Fruit fly (Drosophila melanogaster): ENCODE measurements around the gene Tmem43.

The Tmem43 gene

DNA sequence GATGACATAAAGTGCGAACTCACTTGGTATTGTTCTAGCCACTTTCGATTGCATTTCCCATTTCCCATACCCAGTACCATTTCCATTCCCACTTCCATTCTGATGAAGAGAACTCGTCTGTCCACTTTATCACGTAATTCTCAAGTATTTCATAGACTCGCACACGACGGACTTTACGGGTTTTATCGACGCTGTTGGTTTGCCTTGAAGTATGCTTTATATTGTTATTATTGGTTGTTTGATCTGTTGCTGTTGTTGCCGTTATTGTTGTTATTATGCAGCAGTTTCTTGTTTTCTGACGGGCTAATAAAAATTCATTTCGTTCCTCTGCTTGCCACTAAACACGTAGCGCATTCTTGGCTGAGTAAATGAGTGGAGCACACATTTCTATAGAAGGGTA is 37.6 kb upstream of the Tmem43 start:
- no peak for TF ChIP-seq psq (optimal IDR thresholded peaks at IDR 0.05)

DNA sequence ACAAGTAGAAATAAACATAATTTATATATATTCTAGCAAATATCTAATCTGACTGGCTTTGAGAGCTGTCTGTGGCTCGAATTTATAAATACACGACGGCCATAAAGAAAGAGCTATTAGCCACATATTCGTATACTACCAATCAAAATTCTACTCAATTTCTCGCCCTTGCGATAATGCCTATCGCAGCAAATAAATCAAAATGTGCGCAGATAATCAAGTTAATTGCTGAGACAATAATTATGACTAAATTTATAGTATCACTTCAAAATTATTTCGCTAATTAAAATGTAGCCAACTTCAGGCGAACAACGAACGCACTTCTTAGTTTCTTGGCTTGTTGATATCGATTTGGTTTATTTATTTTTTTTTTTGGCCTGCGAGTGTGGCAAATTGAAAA is 36.9 kb upstream of the Tmem43 start:
- no peak for TF ChIP-seq Myc (optimal IDR thresholded peaks at IDR 0.05)
- no peak for TF ChIP-seq insv (optimal IDR thresholded peaks at IDR 0.05)
- TF ChIP-seq h (optimal IDR thresholded peaks at IDR 0.05) = no peak
- TF ChIP-seq ttk (optimal IDR thresholded peaks at IDR 0.05) = no peak
- TF ChIP-seq Sin3A (optimal IDR thresholded peaks at IDR 0.05) = no peak
- TF ChIP-seq psq (optimal IDR thresholded peaks at IDR 0.05) = no peak

DNA sequence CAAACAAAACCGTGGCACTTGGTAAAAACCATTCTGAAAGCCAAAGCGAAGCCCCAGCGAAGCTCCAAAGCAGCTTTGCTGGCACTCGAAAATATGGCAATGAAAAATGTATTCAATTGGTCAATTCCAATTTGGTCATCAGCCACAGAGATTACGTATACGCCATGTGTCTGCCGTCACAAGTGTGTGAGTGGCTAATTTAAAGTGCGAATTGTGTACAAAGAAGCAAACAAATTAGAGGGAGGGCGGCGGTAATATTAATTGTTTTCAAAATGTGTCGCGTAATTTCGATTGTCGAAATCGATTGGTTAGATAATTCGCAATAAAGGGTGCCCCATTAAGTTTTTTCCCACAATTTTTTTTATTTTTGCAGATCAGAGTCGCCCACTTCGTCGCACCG is 34.9 kb upstream of the Tmem43 start:
- TF ChIP-seq h (optimal IDR thresholded peaks at IDR 0.05) = no peak
- TF ChIP-seq Sin3A (optimal IDR thresholded peaks at IDR 0.05) = no peak
- no peak for TF ChIP-seq insv (optimal IDR thresholded peaks at IDR 0.05)
- TF ChIP-seq ttk (optimal IDR thresholded peaks at IDR 0.05) = no peak
- no peak for TF ChIP-seq Myc (optimal IDR thresholded peaks at IDR 0.05)
- TF ChIP-seq psq (optimal IDR thresholded peaks at IDR 0.05) = no peak

- TF ChIP-seq insv (optimal IDR thresholded peaks at IDR 0.05) = no peak
- no peak for TF ChIP-seq Sin3A (optimal IDR thresholded peaks at IDR 0.05)
Observed at dm6 chr3L:7947880-7948286, 33.0 kb upstream of the Tmem43 start, which contains the start of gene exex. Gene exex (plus strand): TSS chr3L:7948186.

DNA sequence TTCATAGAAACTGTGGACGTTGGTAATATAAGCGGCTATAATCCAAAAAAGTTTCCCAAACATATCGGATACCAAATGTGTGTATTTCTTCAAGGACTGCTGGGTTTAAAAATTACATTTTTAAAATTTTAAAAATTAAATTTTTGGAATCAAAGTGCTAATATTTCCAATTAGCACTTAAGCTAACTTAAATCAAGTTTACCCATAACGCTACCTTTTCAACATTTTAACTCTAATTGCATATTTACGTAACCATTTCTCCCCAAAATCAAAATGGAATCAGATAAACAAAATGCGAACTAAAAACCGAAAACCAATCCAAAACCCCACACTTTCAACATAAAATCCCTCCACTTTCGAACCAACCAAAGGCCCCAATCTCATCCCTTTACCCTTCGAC is 31.3 kb upstream of the Tmem43 start, which contains the start of gene CG43880:
CG43880 (minus strand) TSS at position 101 of the 400 bp plus-strand sequence.
- TF ChIP-seq h (optimal IDR thresholded peaks at IDR 0.05) = no peak
- no peak for TF ChIP-seq Myc (optimal IDR thresholded peaks at IDR 0.05)
- no peak for TF ChIP-seq psq (optimal IDR thresholded peaks at IDR 0.05)
- no peak for TF ChIP-seq Sin3A (optimal IDR thresholded peaks at IDR 0.05)
- no peak for TF ChIP-seq insv (optimal IDR thresholded peaks at IDR 0.05)
- no peak for TF ChIP-seq ttk (optimal IDR thresholded peaks at IDR 0.05)

dm6 chr3L:7943950-7944349 is 29.0 kb upstream of the Tmem43 start:
- TF ChIP-seq insv (optimal IDR thresholded peaks at IDR 0.05) = no peak
- TF ChIP-seq ttk (optimal IDR thresholded peaks at IDR 0.05) = no peak
- TF ChIP-seq Sin3A (optimal IDR thresholded peaks at IDR 0.05) = no peak
- TF ChIP-seq psq (optimal IDR thresholded peaks at IDR 0.05) = no peak

- TF ChIP-seq ttk (optimal IDR thresholded peaks at IDR 0.05) = no peak
Observed at dm6 chr3L:7943046-7943445, 28.1 kb upstream of the Tmem43 start.

DNA sequence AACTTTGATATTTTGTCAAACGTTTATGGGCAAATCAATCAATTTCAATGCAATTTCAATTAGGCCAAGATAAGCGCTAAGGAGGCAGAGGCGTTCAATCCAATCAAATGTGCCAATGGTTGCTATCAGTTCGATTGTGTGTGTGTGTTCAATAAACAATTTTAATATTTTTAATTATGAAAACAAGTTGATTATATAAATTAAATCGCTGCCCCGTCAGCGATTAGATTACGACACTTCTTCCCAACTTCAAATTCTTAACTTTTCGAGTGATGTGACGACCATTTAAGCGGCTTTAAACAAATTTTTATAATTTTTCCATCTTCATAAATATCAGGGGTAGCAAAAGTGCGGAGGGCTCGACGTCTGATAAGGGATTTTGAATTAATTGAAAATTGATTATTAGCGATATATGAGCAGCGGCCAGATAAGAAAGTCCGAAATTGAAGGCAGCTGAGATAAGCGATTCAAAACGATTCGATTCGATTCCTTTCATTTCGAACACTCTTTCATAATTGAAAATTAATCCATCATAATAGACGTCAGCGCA is 27.6 kb upstream of the Tmem43 start:
- no peak for TF ChIP-seq insv (optimal IDR thresholded peaks at IDR 0.05)
- no peak for TF ChIP-seq h (optimal IDR thresholded peaks at IDR 0.05)
- TF ChIP-seq psq (optimal IDR thresholded peaks at IDR 0.05) = no peak

dm6 chr3L:7941514-7941913 is 26.6 kb upstream of the Tmem43 start:
- TF ChIP-seq insv (optimal IDR thresholded peaks at IDR 0.05) = no peak
- no peak for TF ChIP-seq h (optimal IDR thresholded peaks at IDR 0.05)
- TF ChIP-seq ttk (optimal IDR thresholded peaks at IDR 0.05) = no peak

DNA sequence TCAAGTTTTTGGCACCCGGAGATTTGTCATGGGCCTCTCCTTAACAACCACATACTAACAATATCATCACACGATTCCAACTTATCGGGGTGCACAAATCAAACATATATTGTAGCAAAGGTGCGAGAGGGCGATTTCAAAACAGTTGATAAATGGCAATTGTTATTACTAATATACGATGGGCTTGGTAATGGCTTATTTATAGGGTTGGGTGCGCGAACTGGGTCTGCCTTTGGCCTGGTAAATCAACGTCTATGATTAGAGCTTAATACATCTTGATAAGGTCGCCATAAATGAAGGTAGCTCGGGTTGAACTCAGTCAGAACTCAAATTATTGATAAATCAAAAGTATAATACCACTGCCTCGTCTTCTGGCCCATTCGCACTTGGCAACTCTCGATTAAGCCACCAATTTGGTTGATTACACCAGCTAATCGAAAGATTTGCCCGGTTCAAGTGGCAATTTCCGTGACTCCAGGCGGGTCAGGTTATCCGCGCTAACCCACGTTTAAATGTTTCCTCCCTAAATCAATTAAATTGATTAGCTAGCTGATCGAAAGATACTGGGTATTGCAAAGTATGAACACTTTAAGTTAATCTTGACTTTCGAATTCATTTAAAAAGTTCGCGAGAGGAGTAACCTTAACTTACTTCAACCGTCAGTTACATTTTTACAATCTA is 25.8 kb upstream of the Tmem43 start:
- TF ChIP-seq Myc (optimal IDR thresholded peaks at IDR 0.05) = no peak
- no peak for TF ChIP-seq ttk (optimal IDR thresholded peaks at IDR 0.05)
- no peak for TF ChIP-seq h (optimal IDR thresholded peaks at IDR 0.05)
- TF ChIP-seq Sin3A (optimal IDR thresholded peaks at IDR 0.05) = no peak
- TF ChIP-seq insv (optimal IDR thresholded peaks at IDR 0.05) = no peak
- TF ChIP-seq psq (optimal IDR thresholded peaks at IDR 0.05) = no peak

DNA sequence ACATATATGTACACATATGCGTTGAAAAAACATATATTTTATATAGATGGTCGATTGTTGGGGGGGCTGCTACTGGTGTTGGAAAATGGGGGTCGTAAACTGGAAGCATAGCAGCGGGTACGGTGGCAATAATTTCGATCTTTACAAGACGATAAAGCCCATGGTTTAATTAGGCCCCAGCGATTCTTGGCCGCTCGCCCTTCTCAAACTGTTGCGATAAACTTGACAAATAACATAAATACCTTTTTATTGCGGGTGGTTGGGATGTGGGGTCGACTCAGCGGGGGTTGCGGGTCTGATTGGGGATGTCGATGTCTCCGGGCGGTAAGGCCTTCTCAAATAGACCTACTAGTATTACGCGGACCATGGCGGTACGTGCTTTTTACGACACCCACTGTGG is 23.7 kb upstream of the Tmem43 start:
- TF ChIP-seq psq (optimal IDR thresholded peaks at IDR 0.05) (no peak), Sin3A (optimal IDR thresholded peaks at IDR 0.05) (no peak), h (optimal IDR thresholded peaks at IDR 0.05) (no peak), ttk (optimal IDR thresholded peaks at IDR 0.05) (no peak), Myc (optimal IDR thresholded peaks at IDR 0.05) (no peak), insv (optimal IDR thresholded peaks at IDR 0.05) (no peak)

DNA sequence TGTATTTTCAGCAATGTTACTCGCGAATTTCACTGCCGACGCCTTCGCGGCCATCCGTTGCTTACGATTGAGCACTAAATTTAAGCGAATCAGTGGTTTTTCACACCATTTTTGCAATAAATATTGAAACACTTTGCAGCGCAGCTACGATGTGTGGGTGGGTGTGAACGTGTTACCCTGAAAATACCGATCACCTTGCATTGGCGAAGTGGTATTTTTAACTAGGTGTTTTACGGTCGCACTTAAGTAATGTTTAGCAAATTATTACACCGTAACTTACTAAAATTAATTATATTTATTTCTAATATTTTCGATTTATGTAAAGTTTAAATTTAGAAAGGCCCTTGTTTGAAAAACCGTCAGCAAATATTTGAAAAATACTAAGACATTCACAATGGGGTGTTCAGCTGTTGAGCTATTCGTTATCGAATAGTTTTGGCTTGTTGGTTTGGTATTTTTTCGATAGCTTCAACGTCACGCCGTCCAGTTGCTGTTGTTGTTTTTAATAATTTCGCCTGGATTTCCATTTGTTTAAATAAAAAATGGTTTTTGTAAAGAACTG is 21.1 kb upstream of the Tmem43 start, which contains the start of the genes syd and Srp9:
syd (minus strand) TSS at position 188 of the 562 bp plus-strand sequence.
Srp9 (plus strand) TSS at position 441 of the 562 bp plus-strand sequence.
- TF ChIP-seq Sin3A (optimal IDR thresholded peaks at IDR 0.05) (no peak), h (optimal IDR thresholded peaks at IDR 0.05) (no peak), Myc (optimal IDR thresholded peaks at IDR 0.05) (no peak), psq (optimal IDR thresholded peaks at IDR 0.05) (no peak), insv (optimal IDR thresholded peaks at IDR 0.05) (no peak), ttk (optimal IDR thresholded peaks at IDR 0.05) (no peak)

dm6 chr3L:7935409-7935932 is 20.6 kb upstream of the Tmem43 start:
- TF ChIP-seq psq (optimal IDR thresholded peaks at IDR 0.05) = no peak
- TF ChIP-seq insv (optimal IDR thresholded peaks at IDR 0.05) = no peak
- no peak for TF ChIP-seq Sin3A (optimal IDR thresholded peaks at IDR 0.05)
- no peak for TF ChIP-seq h (optimal IDR thresholded peaks at IDR 0.05)
- TF ChIP-seq Myc (optimal IDR thresholded peaks at IDR 0.05) = no peak
- TF ChIP-seq ttk (optimal IDR thresholded peaks at IDR 0.05) = no peak
